Worm (Caenorhabditis elegans) whole organism, L2 larva: ENCODE measurements around the gene C09B9.2.

Experiments
- ZK546.5 ChIP-seq: sonication (generic microtip); optimal IDR thresholded peaks from 2 replicates; lab custom pipeline; 2017; ENCODE audit warnings: missing biosample characterization, missing genetic modification characterization
- aly-2 ChIP-seq: fragments of 150-350 bp; optimal IDR thresholded peaks from 2 replicates; lab custom pipeline; 2014; ENCODE audit warnings: missing biosample characterization, missing genetic modification characterization
- ama-1 ChIP-seq: fragments of 150-350 bp; optimal IDR thresholded peaks from 2 replicates; lab custom pipeline; 2018; ENCODE audit warnings: inconsistent platforms
- blmp-1 ChIP-seq: sonication (generic microtip); optimal IDR thresholded peaks from 2 replicates; lab custom pipeline; 2017; ENCODE audit warnings: missing genetic modification characterization, mild to moderate bottlenecking, missing compliant biosample characterization, antibody characterized with exemption, moderate library complexity; ENCODE audit not compliant: insufficient read depth
- dmd-4 ChIP-seq: sonication (generic microtip); optimal IDR thresholded peaks from 2 replicates; lab custom pipeline; 2017; ENCODE audit warnings: missing biosample characterization, missing genetic modification characterization
- lin-13 ChIP-seq: fragments of 150-350 bp; optimal IDR thresholded peaks from 2 replicates; lab custom pipeline; 2014; ENCODE audit warnings: missing biosample characterization, missing genetic modification reagents, missing genetic modification characterization
- lsy-2 ChIP-seq, 2 experiments: fragments of 150-350 bp in 1 of 2; sonication (generic microtip) in 1 of 2; optimal IDR thresholded peaks; 2 replicates each; lab custom pipeline; 2014 to 2017; ENCODE audit warnings: missing biosample characterization in 2 of 2, missing genetic modification characterization in 2 of 2
- mab-5 ChIP-seq: fragments of 150-350 bp; optimal IDR thresholded peaks from 2 replicates; lab custom pipeline; 2014; ENCODE audit warnings: missing biosample characterization, missing genetic modification characterization
- nhr-11 ChIP-seq: fragments of 150-350 bp; optimal IDR thresholded peaks from 2 replicates; lab custom pipeline; 2014; ENCODE audit warnings: missing biosample characterization, missing genetic modification characterization
- skn-1 ChIP-seq: sonication (generic microtip); optimal IDR thresholded peaks from 2 replicates; lab custom pipeline; 2017; ENCODE audit warnings: missing biosample characterization, missing genetic modification characterization
- zag-1 ChIP-seq: fragments of 150-350 bp; optimal IDR thresholded peaks from 2 replicates; lab custom pipeline; 2014; ENCODE audit warnings: missing biosample characterization, missing genetic modification characterization

DNA sequence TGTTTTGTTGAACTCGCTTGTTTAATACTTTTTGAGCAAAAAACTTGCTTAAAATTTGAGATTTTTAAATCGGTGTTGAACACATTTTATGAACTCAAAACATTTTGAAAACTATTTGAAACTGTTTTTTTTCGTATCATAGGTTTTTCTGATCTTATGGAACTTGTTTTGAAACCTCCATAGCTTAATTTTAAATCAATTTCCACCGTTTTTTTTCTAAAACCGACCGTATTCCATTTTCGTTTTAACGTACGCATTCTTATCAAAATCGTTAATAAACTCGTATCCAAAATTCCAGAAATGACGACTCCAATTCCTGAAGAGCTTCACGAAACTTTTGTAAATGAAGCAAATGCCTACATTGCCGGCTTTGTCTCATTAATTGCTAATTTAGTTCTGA, 20.7 kb upstream of the C09B9.2 start, which contains the start of gene srm-2:
- TF ChIP-seq dmd-4 (no peak), skn-1 (no peak), ama-1 (lab: Kevin White, UChicago) (no peak), blmp-1 (tag; lab: Kevin White, UChicago) (no peak), aly-2 (tag; lab: Kevin White, UChicago) (no peak), mab-5 (tag; lab: Kevin White, UChicago) (no peak), ZK546.5 (no peak), zag-1 (tag; lab: Kevin White, UChicago) (no peak), nhr-11 (tag; lab: Kevin White, UChicago) (no peak), lsy-2 (tag; optimal IDR thresholded peaks at IDR 0.05; lab: Kevin White, UChicago) (no peak), lin-13 (GFP tag; lab: Kevin White, UChicago) (no peak)
